Worm (Caenorhabditis elegans): ENCODE measurements around the gene ZK813.4.

The ZK813.4 gene

ce11 chrX:3467004-3467761 lies 37.3 kb upstream of the ZK813.4 start:
- TF ChIP-seq hrde-1 (tag; optimal IDR thresholded peaks at IDR 0.05; ENCODE audit: borderline replicate concordance) (no peak), mel-28 (tag; optimal IDR thresholded peaks at IDR 0.05; ENCODE audit: borderline replicate concordance) (no peak), unc-62 (GFP tag; optimal IDR thresholded peaks at IDR 0.05) (no peak), lin-54 (GFP tag; optimal IDR thresholded peaks at IDR 0.05) (no peak), attf-6 (GFP tag; IDR thresholded peaks at IDR 0.05) (no peak), B0019.2 (GFP tag; conservative IDR thresholded peaks at IDR 0.05) (no peak), attf-3 (GFP tag; conservative IDR thresholded peaks at IDR 0.05) (no peak), dpl-1 (GFP tag; optimal IDR thresholded peaks at IDR 0.05) (no peak), egrh-3 (GFP tag; IDR thresholded peaks at IDR 0.05) (no peak), mcd-1 (GFP tag; IDR thresholded peaks at IDR 0.05) (no peak)

ce11 chrX:3465785-3466184 lies 35.9 kb upstream of the ZK813.4 start, which contains the start of the genes ZK377.15 and sax-3:
Gene ZK377.15 (minus strand): TSS chrX:3465885.
Gene sax-3 (minus strand): TSS chrX:3465927.
- TF ChIP-seq ceh-40 (GFP tag; IDR thresholded peaks at IDR 0.05): no peak
- TF ChIP-seq pha-4 (tag; optimal IDR thresholded peaks at IDR 0.05): no peak
- no peak for TF ChIP-seq nhr-80 (tag; optimal IDR thresholded peaks at IDR 0.05)
- no peak for TF ChIP-seq F55B11.4 (tag; optimal IDR thresholded peaks at IDR 0.05; ENCODE audit: borderline replicate concordance, insufficient read depth)
- TF ChIP-seq nhr-27 (tag; optimal IDR thresholded peaks at IDR 0.05): no peak
- no peak for TF ChIP-seq ceh-91 (GFP tag; IDR thresholded peaks at IDR 0.05)
- TF ChIP-seq nfya-2 (GFP tag; IDR thresholded peaks at IDR 0.05): no peak
- no peak for TF ChIP-seq ama-1 (optimal IDR thresholded peaks at IDR 0.05)
- TF ChIP-seq ama-1 (GFP tag; optimal IDR thresholded peaks at IDR 0.05): no peak
- TF ChIP-seq ets-4 (GFP tag; optimal IDR thresholded peaks at IDR 0.05): no peak
- no peak for TF ChIP-seq lin-54 (GFP tag; optimal IDR thresholded peaks at IDR 0.05)
- no peak for TF ChIP-seq ceh-27 (GFP tag; optimal IDR thresholded peaks at IDR 0.05)

ce11 chrX:3464309-3465038 lies 34.6 kb upstream of the ZK813.4 start:
- TF ChIP-seq madf-3 (GFP tag; IDR thresholded peaks at IDR 0.05) (no peak), Y95B8A.8 (GFP tag; IDR thresholded peaks at IDR 0.05) (no peak), cebp-1 (GFP tag; IDR thresholded peaks at IDR 0.05) (peak; percentile 52; the same call in 1 of the 2 replicates), cebp-1 (tag; optimal IDR thresholded peaks at IDR 0.05) (peak; percentile 91)

DNA sequence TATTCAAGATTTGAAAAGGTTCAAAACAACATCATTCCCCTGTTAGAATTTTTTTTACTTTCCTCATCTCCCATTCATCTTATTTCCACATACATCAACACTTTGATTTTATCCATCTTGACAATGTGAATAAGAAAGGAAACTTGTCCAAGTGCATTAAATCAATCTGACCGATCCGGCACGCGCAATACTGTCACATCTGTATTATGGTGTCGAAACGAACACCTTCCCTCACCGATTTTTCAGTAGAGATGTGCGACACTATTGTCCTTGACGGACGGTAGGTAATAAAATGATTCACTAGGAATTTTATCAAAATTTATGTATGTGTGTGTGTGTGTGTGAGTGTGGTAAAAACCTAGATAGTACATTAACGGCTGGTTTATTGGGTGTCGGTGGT lies 34.0 kb upstream of the ZK813.4 start:
- TF ChIP-seq mel-28 (tag; optimal IDR thresholded peaks at IDR 0.05; ENCODE audit: borderline replicate concordance) (no peak), akir-1 (GFP tag; optimal IDR thresholded peaks at IDR 0.05) (no peak), hmg-1.2 (GFP tag; IDR thresholded peaks at IDR 0.05) (no peak), snpc-1.1 (tag; optimal IDR thresholded peaks at IDR 0.05; ENCODE audit: insufficient read depth) (no peak), ztf-25 (GFP tag; IDR thresholded peaks at IDR 0.05) (no peak), aptf-3 (GFP tag; IDR thresholded peaks at IDR 0.05) (no peak), ZK185.1 (tag; optimal IDR thresholded peaks at IDR 0.05; ENCODE audit: poor library complexity, severe bottlenecking) (no peak), attf-3 (GFP tag; conservative IDR thresholded peaks at IDR 0.05) (no peak), Y79H2A.3 (GFP tag; conservative IDR thresholded peaks at IDR 0.05) (no peak), C06A6.2 (GFP tag; conservative IDR thresholded peaks at IDR 0.05) (no peak), cebp-1 (GFP tag; IDR thresholded peaks at IDR 0.05) (no peak), cebp-1 (tag; optimal IDR thresholded peaks at IDR 0.05) (no peak), nfya-2 (GFP tag; IDR thresholded peaks at IDR 0.05) (no peak), tbp1 (GFP tag; optimal IDR thresholded peaks at IDR 0.05) (no peak), ceh-58 (GFP tag; IDR thresholded peaks at IDR 0.05) (no peak)

Data from whole organism, young adult.